Worm (Caenorhabditis elegans) whole organism, L2 larva: ENCODE results near the gene srd-47.

Experiments
- ceh-82 ChIP-seq: fragments of 150-350 bp; optimal IDR thresholded peaks from 2 replicates; lab custom pipeline; 2014; ENCODE audit warnings: missing biosample characterization, missing genetic modification characterization
- mdl-1 ChIP-seq, 2 experiments: fragments of 150-350 bp in 1 of 2; sonication (generic microtip) in 1 of 2; optimal IDR thresholded peaks; 2 replicates each; lab custom pipeline; 2017; ENCODE audit warnings: missing biosample characterization in 2 of 2, missing genetic modification characterization in 2 of 2
- nhr-11 ChIP-seq: fragments of 150-350 bp; optimal IDR thresholded peaks from 2 replicates; lab custom pipeline; 2014; ENCODE audit warnings: missing biosample characterization, missing genetic modification characterization
- snpc-4 ChIP-seq: fragments of 150-350 bp; optimal IDR thresholded peaks from 2 replicates; lab custom pipeline; 2014; ENCODE audit warnings: missing biosample characterization, missing genetic modification characterization
- unc-39 ChIP-seq: fragments of 150-350 bp; optimal IDR thresholded peaks from 2 replicates; lab custom pipeline; 2014; ENCODE audit warnings: missing biosample characterization, missing genetic modification characterization
- ztf-11 ChIP-seq: sonication (generic microtip); optimal IDR thresholded peaks from 2 replicates; lab custom pipeline; 2017; ENCODE audit warnings: missing biosample characterization, missing genetic modification characterization

DNA sequence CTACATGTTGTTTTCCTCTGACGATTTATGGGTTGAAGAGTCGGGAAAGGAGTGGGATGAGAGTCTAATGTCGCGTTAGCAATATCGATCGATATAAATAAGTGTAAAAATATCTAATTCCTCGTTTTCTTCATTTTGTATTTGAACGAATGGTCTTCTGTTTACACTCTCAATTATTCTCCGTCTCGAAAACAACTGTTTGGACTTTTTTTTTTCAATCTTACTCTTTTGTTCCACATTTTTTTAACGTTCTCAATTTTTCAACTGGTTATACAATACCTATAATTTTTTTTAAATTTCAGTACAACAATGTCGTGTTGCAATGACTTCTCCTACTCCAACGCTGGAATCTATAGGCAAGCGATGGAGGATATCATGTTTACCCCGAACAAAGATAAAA is 12.1 kb upstream of the srd-47 start, which contains the start of gene F17A2.13:
- TF ChIP-seq nhr-11 (no peak), ztf-11 (tag; lab: Kevin White, UChicago) (no peak), unc-39 (tag; lab: Kevin White, UChicago) (no peak), mdl-1 (tag; optimal IDR thresholded peaks at IDR 0.05; lab: Kevin White, UChicago) (no peak), snpc-4 (tag; lab: Kevin White, UChicago) (no peak), ceh-82 (tag; lab: Kevin White, UChicago) (no peak)
